Worm (Caenorhabditis elegans): ENCODE measurements around the gene pbo-5.

DNA sequence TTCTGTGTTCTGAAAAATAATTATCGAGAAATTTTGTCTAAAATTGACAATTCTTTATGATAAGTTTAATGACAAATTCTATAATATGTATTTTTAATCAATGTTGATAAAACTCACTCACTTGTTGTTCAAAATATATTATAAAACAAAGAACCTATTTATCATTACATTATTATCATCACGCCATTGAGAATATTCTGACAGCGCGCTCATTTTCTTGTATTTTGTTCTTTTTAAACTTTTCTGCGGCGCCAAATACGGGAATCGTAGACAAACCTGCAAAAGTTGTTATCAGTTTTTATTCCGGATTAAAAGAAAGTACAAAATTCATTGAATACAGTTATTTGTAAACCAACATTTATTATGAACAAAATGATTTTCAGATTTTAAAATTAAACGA, 48.9 kb upstream of the pbo-5 start:
- TF ChIP-seq mep-1 (tag; optimal IDR thresholded peaks at IDR 0.05) (no peak), lsy-2 (tag; optimal IDR thresholded peaks at IDR 0.05) (no peak), elt-1 (tag; optimal IDR thresholded peaks at IDR 0.05; ENCODE audit: borderline replicate concordance, insufficient read depth) (no peak), nhr-28 (tag; optimal IDR thresholded peaks at IDR 0.05) (no peak), mls-2 (tag; optimal IDR thresholded peaks at IDR 0.05) (no peak), drap-1 (GFP tag; optimal IDR thresholded peaks at IDR 0.05) (no peak), sptf-1 (tag; optimal IDR thresholded peaks at IDR 0.05) (no peak), unc-62 (GFP tag; optimal IDR thresholded peaks at IDR 0.05) (no peak), nhr-12 (tag; optimal IDR thresholded peaks at IDR 0.05) (no peak), zip-8 (tag; optimal IDR thresholded peaks at IDR 0.05) (no peak)

Data from whole organism, mixed stage, embryonic.